Worm (Caenorhabditis elegans) whole organism, midembryonic: ENCODE data around the gene sor-3.

Source experiments
- T22C8.4 ChIP-seq: fragments of 200-800 bp; sonication (Bioruptor generic); IDR thresholded peaks from 2 replicates; pipeline ENCODE4 v1.3.6; 2022; ENCODE audit warnings: missing genetic modification characterization, missing compliant biosample characterization
- flt-1 ChIP-seq: fragments of 200-800 bp; sonication (Bioruptor generic); IDR thresholded peaks from 2 replicates; pipeline ENCODE4 v1.3.6; 2022; ENCODE audit warnings: missing genetic modification characterization, missing compliant biosample characterization
- klf-2 ChIP-seq: fragments of 200-800 bp; sonication (Bioruptor generic); conservative IDR thresholded peaks from 2 replicates; pipeline ENCODE4 v1.3.6; 2022; ENCODE audit warnings: missing genetic modification reagents, missing genetic modification characterization, missing compliant biosample characterization
- tab-1 ChIP-seq: fragments of 200-800 bp; sonication (Bioruptor generic); IDR thresholded peaks from 2 replicates; pipeline ENCODE4 v1.3.6; 2022; ENCODE audit warnings: missing genetic modification characterization, missing compliant biosample characterization
- ztf-23 ChIP-seq: fragments of 200-800 bp; sonication (Bioruptor generic); IDR thresholded peaks from 2 replicates; pipeline ENCODE4 v1.3.6; 2022; ENCODE audit warnings: missing genetic modification reagents, missing genetic modification characterization, missing compliant biosample characterization
- ztf-29 ChIP-seq: fragments of 200-800 bp; sonication (Bioruptor generic); IDR thresholded peaks from 2 replicates; pipeline ENCODE4 v1.3.6; 2022; ENCODE audit warnings: missing genetic modification reagents, missing genetic modification characterization, missing compliant biosample characterization

ce11 chrX:360479-360878 is 7.1 kb downstream of the sor-3 start, which contains the start of gene C04E7.5:
- TF ChIP-seq flt-1: no peak
- no peak for TF ChIP-seq klf-2
- TF ChIP-seq T22C8.4 (GFP tag; lab: Robert Waterston, UW): no peak
- TF ChIP-seq tab-1 (GFP tag; lab: Robert Waterston, UW): no peak
- TF ChIP-seq ztf-29: no peak
- no peak for TF ChIP-seq ztf-23 (GFP tag; lab: Robert Waterston, UW)
